Fruit fly (Drosophila melanogaster) whole organism: ENCODE results near the gene GstZ1.

Experiments used
- CG8478 ChIP-seq: fragments of >200 bp; optimal IDR thresholded peaks from 2 replicates; lab custom pipeline; 2018; ENCODE audit warnings: inconsistent platforms
- Dll ChIP-seq: fragments of >200 bp; optimal IDR thresholded peaks from 2 replicates; lab custom pipeline; 2017
- EcR ChIP-seq, 2 experiments: fragments of >200 bp; optimal IDR thresholded peaks; 2 replicates each; lab custom pipeline; 2017; ENCODE audit warnings: missing biosample characterization in 2 of 2, missing genetic modification characterization in 2 of 2, missing genetic modification reagents in 2 of 2
- pan ChIP-seq: fragments of >200 bp; optimal IDR thresholded peaks from 2 replicates; lab custom pipeline; 2017
- psq ChIP-seq: fragments of >200 bp; optimal IDR thresholded peaks from 2 replicates; lab custom pipeline; 2017
- usp ChIP-seq: fragments of >200 bp; optimal IDR thresholded peaks from 2 replicates; lab custom pipeline; 2017; ENCODE audit warnings: missing biosample characterization, missing genetic modification characterization, mixed read lengths

DNA sequence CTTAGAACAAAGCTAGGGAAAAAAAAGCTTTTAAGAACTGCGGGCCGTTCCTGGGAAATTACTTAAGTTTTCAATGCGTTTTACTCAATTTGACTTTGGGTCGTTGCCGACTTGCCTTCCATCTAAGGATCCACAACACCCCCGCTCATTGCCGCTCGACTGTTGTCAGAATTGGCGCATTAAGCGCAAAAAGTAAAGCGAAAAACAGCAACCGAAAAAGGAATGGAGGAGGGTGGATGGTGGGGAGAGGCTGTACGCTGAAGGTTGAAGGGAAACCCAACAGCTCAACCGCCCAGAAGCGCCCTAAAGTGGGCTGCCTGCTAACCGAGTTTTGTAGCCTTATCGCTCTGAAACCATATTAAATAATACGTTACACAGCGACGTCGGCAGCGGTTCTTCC, 31.2 kb upstream of the GstZ1 start:
- TF ChIP-seq usp (GFP tag; lab: Kevin White, UChicago) (no peak), pan (lab: Kevin White, UChicago) (no peak), Dll (no peak), psq (no peak), CG8478 (lab: Kevin White, UChicago) (no peak), EcR (GFP tag; optimal IDR thresholded peaks at IDR 0.05; lab: Kevin White, UChicago) (no peak)
